Worm (Caenorhabditis elegans): ENCODE measurements around the gene npa-1.
"Not testable (repeated sequence)": the region's sequence is repeated elsewhere in the genome, so short reads cannot be mapped to it uniquely, and the experiment has no call there.

The npa-1 gene

ce11 chrV:7060396-7060795 is 15.2 kb upstream of the npa-1 start, which contains the start of the genes Y57E12AL.6 and Y57E12AL.1:
TSS of gene Y57E12AL.6 (minus strand) at chrV:7060470.
TSS of gene Y57E12AL.1 (plus strand) at chrV:7060530.
- TF ChIP-seq ceh-43 (GFP tag; optimal IDR thresholded peaks at IDR 0.05) (peak; percentile 68), elt-3 (tag; optimal IDR thresholded peaks at IDR 0.05) (no peak), lin-32 (GFP tag; optimal IDR thresholded peaks at IDR 0.05) (peak; percentile 12), nhr-28 (tag; optimal IDR thresholded peaks at IDR 0.05) (no peak), nhr-76 (tag; optimal IDR thresholded peaks at IDR 0.05) (no peak), sptf-1 (tag; optimal IDR thresholded peaks at IDR 0.05) (peak; percentile 89), nhr-12 (tag; optimal IDR thresholded peaks at IDR 0.05) (no peak), elt-1 (tag; optimal IDR thresholded peaks at IDR 0.05; ENCODE audit: borderline replicate concordance, insufficient read depth) (no peak), flh-1 (GFP tag; optimal IDR thresholded peaks at IDR 0.05) (no peak), unc-120 (tag; optimal IDR thresholded peaks at IDR 0.05; ENCODE audit: poor library complexity, severe bottlenecking) (peak; percentile 55), blmp-1 (tag; optimal IDR thresholded peaks at IDR 0.05) (no peak), sem-2 (GFP tag; optimal IDR thresholded peaks at IDR 0.05) (peak; percentile 11), hlh-1 (tag; optimal IDR thresholded peaks at IDR 0.05) (peak; percentile 35), nhr-237 (tag; optimal IDR thresholded peaks at IDR 0.05) (peak; percentile 67), tbx-8 (GFP tag; optimal IDR thresholded peaks at IDR 0.05) (no peak), lin-13 (tag; optimal IDR thresholded peaks at IDR 0.05) (peak; percentile 80), nhr-2 (tag; optimal IDR thresholded peaks at IDR 0.05) (no peak), mep-1 (tag; optimal IDR thresholded peaks at IDR 0.05) (peak; percentile 71), unc-62 (GFP tag; optimal IDR thresholded peaks at IDR 0.05) (peak; percentile 10), snpc-4 (tag; optimal IDR thresholded peaks at IDR 0.05) (no peak), ceh-83 (GFP tag; optimal IDR thresholded peaks at IDR 0.05) (no peak), mab-5 (tag; optimal IDR thresholded peaks at IDR 0.05) (no peak), pha-4 (tag; optimal IDR thresholded peaks at IDR 0.05) (peak; percentile 23), unc-39 (tag; optimal IDR thresholded peaks at IDR 0.05) (no peak), ceh-39 (tag; optimal IDR thresholded peaks at IDR 0.05) (peak; percentile 56), lsy-2 (tag; optimal IDR thresholded peaks at IDR 0.05) (peak; percentile 73), ham-2 (GFP tag; optimal IDR thresholded peaks at IDR 0.05) (peak; percentile 14), cnd-1 (tag; optimal IDR thresholded peaks at IDR 0.05) (peak; percentile 53), M03D4.4 (tag; optimal IDR thresholded peaks at IDR 0.05) (peak; percentile 78), mls-2 (tag; optimal IDR thresholded peaks at IDR 0.05) (peak; percentile 72), zip-8 (tag; optimal IDR thresholded peaks at IDR 0.05) (peak; percentile 71), drap-1 (GFP tag; optimal IDR thresholded peaks at IDR 0.05) (peak; percentile 1), bed-3 (GFP tag; optimal IDR thresholded peaks at IDR 0.05) (peak; percentile 39), ztf-11 (tag; optimal IDR thresholded peaks at IDR 0.05) (no peak), ces-1 (GFP tag; optimal IDR thresholded peaks at IDR 0.05) (peak; percentile 37)

ce11 chrV:7062790-7063189 is 12.8 kb upstream of the npa-1 start, which contains the start of gene tmem-258:
TSS of gene tmem-258 (plus strand) at chrV:7063174.
- not testable (repeated sequence) for TF ChIP-seq nhr-12 (tag; optimal IDR thresholded peaks at IDR 0.05); flh-1 (GFP tag; optimal IDR thresholded peaks at IDR 0.05); tbx-8 (GFP tag; optimal IDR thresholded peaks at IDR 0.05)

ce11 chrV:7065226-7065625 is 10.4 kb upstream of the npa-1 start, which contains the start of gene Y57E12AR.1:
TSS of gene Y57E12AR.1 (minus strand) at chrV:7065326.
- no peak for TF ChIP-seq ceh-43 (GFP tag; optimal IDR thresholded peaks at IDR 0.05)

- TF ChIP-seq unc-120 (tag; optimal IDR thresholded peaks at IDR 0.05; ENCODE audit: poor library complexity, severe bottlenecking) = no peak
- no peak for TF ChIP-seq nhr-237 (tag; optimal IDR thresholded peaks at IDR 0.05)
- TF ChIP-seq unc-62 (GFP tag; optimal IDR thresholded peaks at IDR 0.05) = no peak
- no peak for TF ChIP-seq ces-1 (GFP tag; optimal IDR thresholded peaks at IDR 0.05)
- TF ChIP-seq nhr-28 (tag; optimal IDR thresholded peaks at IDR 0.05) = no peak
- no peak for TF ChIP-seq mep-1 (tag; optimal IDR thresholded peaks at IDR 0.05)
- no peak for TF ChIP-seq nhr-2 (tag; optimal IDR thresholded peaks at IDR 0.05)
- TF ChIP-seq ham-2 (GFP tag; optimal IDR thresholded peaks at IDR 0.05) = no peak
- no peak for TF ChIP-seq bed-3 (GFP tag; optimal IDR thresholded peaks at IDR 0.05)
- no peak for TF ChIP-seq mls-2 (tag; optimal IDR thresholded peaks at IDR 0.05)
- TF ChIP-seq snpc-4 (tag; optimal IDR thresholded peaks at IDR 0.05) = no peak
- no peak for TF ChIP-seq lin-13 (tag; optimal IDR thresholded peaks at IDR 0.05)
Observed at ce11 chrV:7068861-7069260, 6.7 kb upstream of the npa-1 start.

Data from whole organism, mixed stage, embryonic.